Fruit fly (Drosophila melanogaster) whole organism, embryonic: Measurements from ENCODE around the gene sle.

Experiments used
- CG12744 ChIP-seq: fragments of 200-800 bp; sonication (Bioruptor generic); optimal IDR thresholded peaks from 2 replicates; lab custom pipeline; 2016; ENCODE audit warnings: missing biosample characterization, missing genetic modification characterization
- CG17912 ChIP-seq: fragments of 200-800 bp; sonication (Bioruptor generic); optimal IDR thresholded peaks from 2 replicates; lab custom pipeline; 2018; ENCODE audit warnings: missing biosample characterization, mild to moderate bottlenecking, missing genetic modification characterization
- CG6683 ChIP-seq: fragments of 200-800 bp; sonication (Bioruptor generic); optimal IDR thresholded peaks from 2 replicates; lab custom pipeline; 2017; ENCODE audit warnings: missing biosample characterization, mild to moderate bottlenecking, missing genetic modification characterization, missing genetic modification reagents
- CG9797 ChIP-seq: fragments of 200-800 bp; sonication (Bioruptor generic); optimal IDR thresholded peaks from 3 replicates; lab custom pipeline; 2018; ENCODE audit warnings: missing biosample characterization, mild to moderate bottlenecking, missing genetic modification characterization
- Max ChIP-seq: fragments of 200-800 bp; sonication (Bioruptor generic); optimal IDR thresholded peaks from 2 replicates; lab custom pipeline; 2016; ENCODE audit warnings: missing biosample characterization, mild to moderate bottlenecking, missing genetic modification characterization

dm6 chr3R:10351960-10352458 lies 19.1 kb downstream of the sle start:
- TF ChIP-seq CG6683 (GFP tag; lab: Kevin White, UChicago) (no peak), CG12744 (GFP tag; lab: Kevin White, UChicago) (no peak), CG17912 (no peak), Max (GFP tag; lab: Kevin White, UChicago) (no peak), CG9797 (GFP tag; lab: Kevin White, UChicago) (no peak)
